Fruit fly (Drosophila melanogaster) whole organism, embryonic: ENCODE measurements around the gene Ak3.

ENCODE experiments used
- Atf3 ChIP-seq: fragments of 200-800 bp; sonication (Bioruptor generic); optimal IDR thresholded peaks from 3 replicates; lab custom pipeline; 2016; ENCODE audit warnings: missing biosample characterization, missing genetic modification characterization
- CG11085 ChIP-seq: fragments of 200-800 bp; sonication (Bioruptor generic); IDR thresholded peaks from 2 replicates; pipeline ENCODE4 v1.3.6; 2022; ENCODE audit warnings: missing biosample characterization, missing genetic modification characterization
- CG12071 ChIP-seq: fragments of 200-800 bp; sonication (Bioruptor generic); optimal IDR thresholded peaks from 3 replicates; lab custom pipeline; 2018; ENCODE audit warnings: missing biosample characterization, mild to moderate bottlenecking, missing genetic modification characterization
- CG13123 ChIP-seq: fragments of 200-800 bp; sonication (Bioruptor generic); optimal IDR thresholded peaks from 2 replicates; lab custom pipeline; 2016; ENCODE audit warnings: missing biosample characterization, missing genetic modification characterization
- CG13424 ChIP-seq: fragments of 200-800 bp; sonication (Bioruptor generic); optimal IDR thresholded peaks from 2 replicates; lab custom pipeline; 2019; ENCODE audit warnings: missing biosample characterization, mild to moderate bottlenecking, missing genetic modification characterization, moderate library complexity
- CG13894 ChIP-seq: fragments of 200-800 bp; sonication (Bioruptor generic); optimal IDR thresholded peaks from 3 replicates; lab custom pipeline; 2018; ENCODE audit warnings: missing biosample characterization, mild to moderate bottlenecking, missing genetic modification characterization, moderate library complexity
- CG16779 ChIP-seq: fragments of 200-800 bp; sonication (Bioruptor generic); IDR thresholded peaks from 2 replicates; pipeline ENCODE4 v1.3.6; 2022; ENCODE audit warnings: missing biosample characterization, missing genetic modification characterization
- CG17328 ChIP-seq: fragments of 200-800 bp; sonication (Bioruptor generic); IDR thresholded peaks from 2 replicates; pipeline ENCODE4 v1.3.6; 2022; ENCODE audit warnings: missing biosample characterization, missing genetic modification characterization
- CG30020 ChIP-seq: fragments of 200-800 bp; optimal IDR thresholded peaks from 2 replicates; lab custom pipeline; 2019; ENCODE audit warnings: missing biosample characterization, mild to moderate bottlenecking, missing genetic modification characterization, moderate library complexity
- CG4404 ChIP-seq: fragments of 200-800 bp; sonication (Bioruptor generic); IDR thresholded peaks from 2 replicates; pipeline ENCODE4 v1.3.6; 2022; ENCODE audit warnings: missing biosample characterization, missing genetic modification characterization
- CG4730 ChIP-seq: fragments of 200-800 bp; sonication (Bioruptor generic); IDR thresholded peaks from 2 replicates; pipeline ENCODE4 v1.3.6; 2022; ENCODE audit warnings: missing biosample characterization, missing genetic modification characterization
- CG5245 ChIP-seq: fragments of 200-800 bp; sonication (Bioruptor generic); optimal IDR thresholded peaks from 3 replicates; lab custom pipeline; 2016; ENCODE audit warnings: missing biosample characterization, missing genetic modification characterization
- CG6689 ChIP-seq: fragments of 200-800 bp; sonication (Bioruptor generic); IDR thresholded peaks from 2 replicates; pipeline ENCODE4 v1.3.6; 2022; ENCODE audit warnings: missing biosample characterization, missing genetic modification characterization
- CG6765 ChIP-seq: fragments of 200-800 bp; sonication (Bioruptor generic); optimal IDR thresholded peaks from 3 replicates; lab custom pipeline; 2017; ENCODE audit warnings: missing biosample characterization, mild to moderate bottlenecking, missing genetic modification characterization
- CG7745 ChIP-seq: fragments of 200-800 bp; sonication (Bioruptor generic); optimal IDR thresholded peaks from 2 replicates; lab custom pipeline; 2018; ENCODE audit warnings: missing biosample characterization, mild to moderate bottlenecking, missing genetic modification characterization, moderate library complexity
- CG9437 ChIP-seq: fragments of 200-800 bp; sonication (Bioruptor generic); optimal IDR thresholded peaks from 2 replicates; lab custom pipeline; 2018; ENCODE audit warnings: missing biosample characterization, mild to moderate bottlenecking, missing genetic modification characterization
- Camta ChIP-seq: fragments of 200-800 bp; sonication (Bioruptor generic); optimal IDR thresholded peaks from 2 replicates; lab custom pipeline; 2016; ENCODE audit warnings: missing biosample characterization, missing genetic modification characterization
- Dref ChIP-seq: fragments of 200-800 bp; sonication (Bioruptor generic); IDR thresholded peaks from 2 replicates; pipeline ENCODE4 v1.3.6; 2022; ENCODE audit warnings: missing biosample characterization, missing genetic modification characterization
- Eip74EF ChIP-seq, 2 experiments: fragments of 200-800 bp in 1 of 2; fragments of >200 bp in 1 of 2; sonication (Bioruptor generic) in 1 of 2; optimal IDR thresholded peaks; 2 replicates each; lab custom pipeline; 2017 to 2019; ENCODE audit warnings: missing biosample characterization in 2 of 2, missing genetic modification characterization in 2 of 2, mild to moderate bottlenecking in 1 of 2, moderate library complexity in 1 of 2
- Ets65A ChIP-seq: fragments of 200-800 bp; sonication (Bioruptor generic); peaks from one replicate; lab custom pipeline; 2016; ENCODE audit warnings: missing biosample characterization, missing genetic modification characterization
- Hsf ChIP-seq: fragments of 200-800 bp; sonication (Bioruptor generic); optimal IDR thresholded peaks from 3 replicates; lab custom pipeline; 2016; ENCODE audit warnings: missing biosample characterization, missing genetic modification characterization
- Med ChIP-seq: fragments of 200-800 bp; sonication (Bioruptor generic); peaks from one replicate; lab custom pipeline; 2016; ENCODE audit warnings: missing biosample characterization, missing genetic modification characterization, mild to moderate bottlenecking, inconsistent platforms, moderate library complexity
- Mes4 ChIP-seq: fragments of 200-800 bp; sonication (Bioruptor generic); optimal IDR thresholded peaks from 2 replicates; lab custom pipeline; 2016; ENCODE audit warnings: missing biosample characterization, missing genetic modification characterization
- NC2α ChIP-seq: fragments of 200-800 bp; sonication (Bioruptor generic); optimal IDR thresholded peaks from 2 replicates; lab custom pipeline; 2016; ENCODE audit warnings: missing biosample characterization, missing genetic modification characterization
- Nf-YA ChIP-seq: fragments of 200-800 bp; sonication (Bioruptor generic); IDR thresholded peaks from 2 replicates; pipeline ENCODE4 v1.3.6; 2022; ENCODE audit warnings: missing biosample characterization, missing genetic modification characterization
- Sin3A ChIP-seq: fragments of >200 bp; optimal IDR thresholded peaks from 2 replicates; lab custom pipeline; 2018
- ab ChIP-seq: fragments of 200-800 bp; sonication (Bioruptor generic); optimal IDR thresholded peaks from 2 replicates; lab custom pipeline; 2016; ENCODE audit warnings: missing biosample characterization, missing genetic modification characterization
- ac ChIP-seq: fragments of 200-800 bp; sonication (Bioruptor generic); optimal IDR thresholded peaks from 3 replicates; lab custom pipeline; 2017; ENCODE audit warnings: missing biosample characterization, mild to moderate bottlenecking, missing genetic modification characterization
- ash1 ChIP-seq: fragments of 200-800 bp; sonication (Bioruptor generic); optimal IDR thresholded peaks from 2 replicates; lab custom pipeline; 2018; ENCODE audit warnings: missing biosample characterization, mild to moderate bottlenecking, missing genetic modification characterization
- emc ChIP-seq: fragments of 200-800 bp; sonication (Bioruptor generic); optimal IDR thresholded peaks from 2 replicates; lab custom pipeline; 2016; ENCODE audit warnings: missing biosample characterization, missing genetic modification characterization
- gcm ChIP-seq: fragments of 200-800 bp; sonication (Bioruptor generic); optimal IDR thresholded peaks from 2 replicates; lab custom pipeline; 2019; ENCODE audit warnings: missing biosample characterization, mild to moderate bottlenecking, missing genetic modification characterization, moderate library complexity
- hkb ChIP-seq, 2 experiments: fragments of 200-800 bp in 1 of 2; fragments of >200 bp in 1 of 2; sonication (Bioruptor generic) in 1 of 2; IDR thresholded peaks in 1 of 2; optimal IDR thresholded peaks in 1 of 2; 2 replicates each; pipeline versions ENCODE4 v1.3.6 to Lab custom; 2017 to 2022; ENCODE audit warnings: missing biosample characterization in 1 of 2, missing genetic modification characterization in 1 of 2
- ind ChIP-seq: fragments of 200-800 bp; sonication (Bioruptor generic); optimal IDR thresholded peaks from 3 replicates; lab custom pipeline; 2016; ENCODE audit warnings: missing biosample characterization, missing genetic modification characterization
- jigr1 ChIP-seq: fragments of 200-800 bp; sonication (Bioruptor generic); IDR thresholded peaks from 3 replicates; pipeline ENCODE4 v1.3.6; 2022; ENCODE audit warnings: missing biosample characterization, missing genetic modification characterization
- jumu ChIP-seq: fragments of 200-800 bp; sonication (Bioruptor generic); optimal IDR thresholded peaks from 3 replicates; lab custom pipeline; 2016; ENCODE audit warnings: missing biosample characterization, missing genetic modification characterization
- luna ChIP-seq: fragments of 200-800 bp; sonication (Bioruptor generic); optimal IDR thresholded peaks from 2 replicates; lab custom pipeline; 2016; ENCODE audit warnings: missing biosample characterization, missing genetic modification characterization
- mirr ChIP-seq: fragments of 200-800 bp; sonication (Bioruptor generic); optimal IDR thresholded peaks from 3 replicates; lab custom pipeline; 2018; ENCODE audit warnings: missing biosample characterization, mild to moderate bottlenecking, missing genetic modification characterization
- phol ChIP-seq: fragments of 200-800 bp; sonication (Bioruptor generic); optimal IDR thresholded peaks from 3 replicates; lab custom pipeline; 2018; ENCODE audit warnings: missing biosample characterization, mild to moderate bottlenecking, missing genetic modification characterization, moderate library complexity
- pum ChIP-seq: fragments of 200-800 bp; sonication (Bioruptor generic); optimal IDR thresholded peaks from 2 replicates; lab custom pipeline; 2016; ENCODE audit warnings: missing biosample characterization, missing genetic modification characterization
- ranshi ChIP-seq: fragments of 200-800 bp; sonication (Bioruptor generic); IDR thresholded peaks from 2 replicates; pipeline ENCODE4 v1.3.6; 2022; ENCODE audit warnings: missing biosample characterization, missing genetic modification characterization
- repo ChIP-seq: fragments of 200-800 bp; sonication (Bioruptor generic); optimal IDR thresholded peaks from 2 replicates; lab custom pipeline; 2016; ENCODE audit warnings: missing biosample characterization, missing genetic modification characterization
- shn ChIP-seq: fragments of 200-800 bp; sonication (Bioruptor generic); optimal IDR thresholded peaks from 3 replicates; lab custom pipeline; 2016; ENCODE audit warnings: missing biosample characterization, missing genetic modification characterization
- sob ChIP-seq: fragments of 200-800 bp; sonication (Bioruptor generic); IDR thresholded peaks from 2 replicates; pipeline ENCODE4 v1.3.6; 2022; ENCODE audit warnings: missing biosample characterization, missing genetic modification characterization
- tgo ChIP-seq: fragments of 200-800 bp; sonication (Bioruptor generic); IDR thresholded peaks from 3 replicates; pipeline ENCODE4 v1.3.6; 2022; ENCODE audit warnings: missing biosample characterization, missing genetic modification characterization
- ttk ChIP-seq: fragments of 200-800 bp; sonication (Bioruptor generic); IDR thresholded peaks from 2 replicates; pipeline ENCODE4 v2.1.2; 2022; ENCODE audit warnings: missing biosample characterization, missing genetic modification characterization
- twi ChIP-seq: fragments of 200-800 bp; optimal IDR thresholded peaks from 2 replicates; lab custom pipeline; 2019; ENCODE audit warnings: missing biosample characterization, mild to moderate bottlenecking, missing genetic modification characterization, moderate library complexity
- tx ChIP-seq: fragments of 200-800 bp; sonication (Bioruptor generic); optimal IDR thresholded peaks from 2 replicates; lab custom pipeline; 2016; ENCODE audit warnings: missing biosample characterization, missing genetic modification characterization
- vfl ChIP-seq: fragments of 200-800 bp; sonication (Bioruptor generic); optimal IDR thresholded peaks from 2 replicates; lab custom pipeline; 2016; ENCODE audit warnings: missing biosample characterization, missing genetic modification characterization
- z ChIP-seq: fragments of 200-800 bp; sonication (Bioruptor generic); IDR thresholded peaks from 3 replicates; pipeline ENCODE4 v1.3.6; 2022; ENCODE audit warnings: missing biosample characterization, missing genetic modification characterization

Gene Ak3

DNA sequence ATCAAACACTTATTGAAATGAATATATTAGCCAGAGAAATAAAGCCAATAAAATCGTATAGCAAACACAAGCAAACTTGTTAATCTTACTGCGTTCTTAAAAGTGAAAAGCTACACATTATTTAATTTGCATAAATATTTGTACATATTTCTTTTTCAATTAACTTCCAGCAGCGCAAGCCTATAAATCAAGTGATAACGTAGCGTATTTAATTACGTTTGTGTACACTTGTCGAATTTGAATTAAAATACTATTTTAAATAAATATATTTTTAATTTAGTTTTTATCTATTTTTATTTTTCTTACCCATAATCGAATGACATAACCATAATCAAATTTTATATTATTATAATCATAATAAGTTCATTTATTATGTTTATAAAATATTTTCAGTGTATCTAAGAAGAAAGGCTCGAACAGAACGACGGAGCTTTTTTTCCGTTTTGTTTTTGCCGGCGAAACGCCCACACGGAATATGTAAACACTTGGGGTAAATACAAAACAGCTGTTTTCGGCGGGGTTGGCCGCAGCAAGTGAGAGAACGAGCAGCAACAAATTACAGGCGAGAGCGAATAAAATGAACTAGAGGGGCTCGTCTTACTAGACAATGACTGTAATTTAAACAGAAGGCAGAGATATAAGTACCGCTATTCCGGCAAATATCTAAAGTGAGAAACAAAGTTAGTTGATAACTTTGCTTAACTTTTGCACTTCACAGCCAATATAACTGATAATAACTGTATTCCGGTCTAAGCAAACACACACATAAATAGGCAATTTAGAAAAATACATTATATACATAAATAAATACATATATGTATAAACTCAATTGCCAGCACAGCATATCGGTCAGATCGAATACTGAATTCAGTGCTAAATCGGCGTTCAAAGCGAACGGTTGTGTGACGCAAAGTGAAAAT is 13.6 kb downstream of the Ak3 start, which contains the start of gene Sodh2 (continued):
- TF ChIP-seq CG13894 (peak; percentile 72), shn (GFP tag; lab: Kevin White, UChicago) (no peak), CG5245 (peak; percentile 25), ab (GFP tag; lab: Kevin White, UChicago) (peak; percentile 37), ac (GFP tag; lab: Kevin White, UChicago) (peak; percentile 2), CG4404 (peak; percentile 37; the same call in 1 of the 2 replicates), twi (tag; lab: Kevin White, UChicago) (peak; percentile 5), pum (GFP tag; lab: Kevin White, UChicago) (peak; percentile 22), ranshi (GFP tag; lab: Robert Waterston, UW) (peak; percentile 23), gcm (GFP tag; lab: Kevin White, UChicago) (peak; percentile 67), Nf-YA (GFP tag; lab: Robert Waterston, UW) (0 out of 2 replicates have a peak, but pooled peaks have one; percentile 40), CG13123 (GFP tag; lab: Kevin White, UChicago) (peak; percentile 23), jumu (GFP tag; lab: Kevin White, UChicago) (peak; percentile 27), Camta (GFP tag; lab: Kevin White, UChicago) (peak; percentile 29), CG30020 (tag; lab: Kevin White, UChicago) (peak; percentile 40), Sin3A (no peak), CG9437 (peak; percentile 80), Med (peak; percentile 95), CG6765 (GFP tag; lab: Kevin White, UChicago) (peak; percentile 86), emc (no peak), jigr1 (no peak), Hsf (GFP tag; lab: Kevin White, UChicago) (peak; percentile 67), Eip74EF (GFP tag; optimal IDR thresholded peaks at IDR 0.05; lab: Kevin White, UChicago) (peak in 1 of 2 experiments; percentile 81), hkb (optimal IDR thresholded peaks at IDR 0.05; lab: Kevin White, UChicago) (no peak), hkb (GFP tag; IDR thresholded peaks at IDR 0.05; lab: Robert Waterston, UW) (peak; percentile 76), repo (GFP tag; lab: Kevin White, UChicago) (no peak), sob (peak; percentile 81), tgo (GFP tag; lab: Robert Waterston, UW) (peak; percentile 54; the same call in 1 of the 3 replicates), mirr (GFP tag; lab: Kevin White, UChicago) (peak; percentile 72), CG13424 (tag; lab: Kevin White, UChicago) (peak; percentile 76), ind (GFP tag; lab: Kevin White, UChicago) (peak; percentile 61), vfl (peak; percentile 81), CG16779 (GFP tag; lab: Robert Waterston, UW) (peak; percentile 81), CG4730 (GFP tag; lab: Robert Waterston, UW) (no peak), Atf3 (GFP tag; lab: Kevin White, UChicago) (peak; percentile 16), luna (GFP tag; lab: Kevin White, UChicago) (peak; percentile 39), z (GFP tag; lab: Robert Waterston, UW) (0 out of 3 replicates have a peak, but pooled peaks have one; percentile 38), Dref (GFP tag; lab: Robert Waterston, UW) (no peak), phol (tag; lab: Kevin White, UChicago) (peak; percentile 59), NC2α (GFP tag; lab: Kevin White, UChicago) (peak; percentile 51), tx (GFP tag; lab: Kevin White, UChicago) (peak; percentile 43), ttk (no peak), Mes4 (GFP tag; lab: Kevin White, UChicago) (peak; percentile 17), CG6689 (GFP tag; lab: Robert Waterston, UW) (peak; percentile 70), Ets65A (GFP tag; lab: Kevin White, UChicago) (peak; percentile 92), CG17328 (GFP tag; lab: Robert Waterston, UW) (peak; percentile 50; the same call in 1 of the 2 replicates), CG11085 (GFP tag; lab: Robert Waterston, UW) (peak; percentile 82), ash1 (GFP tag; lab: Kevin White, UChicago) (peak; percentile 70), CG7745 (no peak), CG12071 (GFP tag; lab: Kevin White, UChicago) (peak; percentile 89)
